Fruit fly (Drosophila melanogaster) whole organism, embryonic: Measurements from ENCODE around the gene CG11309.
A peak's percentile ranks its signal among the peaks of the same experiment; 100 is the strongest.

Source experiments
- Aef1 ChIP-seq: fragments of 200-800 bp; sonication (Bioruptor generic); IDR thresholded peaks from 3 replicates; pipeline ENCODE4 v1.3.6; 2022; ENCODE audit warnings: missing biosample characterization, missing genetic modification characterization
- Atf3 ChIP-seq: fragments of 200-800 bp; sonication (Bioruptor generic); optimal IDR thresholded peaks from 3 replicates; lab custom pipeline; 2016; ENCODE audit warnings: missing biosample characterization, missing genetic modification characterization
- CG11695 ChIP-seq: fragments of 200-800 bp; sonication (Bioruptor generic); IDR thresholded peaks from 3 replicates; pipeline ENCODE4 v1.3.6; 2022; ENCODE audit warnings: missing biosample characterization, missing genetic modification characterization
- CG13287 ChIP-seq: fragments of 200-800 bp; sonication (Bioruptor generic); IDR thresholded peaks from 2 replicates; pipeline ENCODE4 v1.3.6; 2022; ENCODE audit warnings: missing biosample characterization, missing genetic modification characterization; ENCODE audit not compliant: partially characterized antibody
- CG1647 ChIP-seq: fragments of 200-800 bp; sonication (Bioruptor generic); optimal IDR thresholded peaks from 3 replicates; lab custom pipeline; 2016; ENCODE audit warnings: missing biosample characterization, missing genetic modification characterization
- CG18599 ChIP-seq: fragments of 200-800 bp; sonication (Bioruptor generic); optimal IDR thresholded peaks from 3 replicates; lab custom pipeline; 2017; ENCODE audit warnings: missing biosample characterization, missing genetic modification characterization, mild to moderate bottlenecking, moderate library complexity, missing genetic modification reagents
- CG18619 ChIP-seq: fragments of 200-800 bp; sonication (Bioruptor generic); optimal IDR thresholded peaks from 3 replicates; lab custom pipeline; 2017; ENCODE audit warnings: missing biosample characterization, mild to moderate bottlenecking, missing genetic modification characterization
- CG2116 ChIP-seq: fragments of 200-800 bp; sonication (Bioruptor generic); optimal IDR thresholded peaks from 3 replicates; lab custom pipeline; 2018; ENCODE audit warnings: missing biosample characterization, mild to moderate bottlenecking, missing genetic modification characterization
- CG33557 ChIP-seq: fragments of 200-800 bp; sonication (Bioruptor generic); optimal IDR thresholded peaks from 2 replicates; lab custom pipeline; 2019; ENCODE audit warnings: missing biosample characterization, mild to moderate bottlenecking, missing genetic modification characterization, moderate library complexity
- CG4707 ChIP-seq: fragments of 200-800 bp; sonication (Bioruptor generic); optimal IDR thresholded peaks from 2 replicates; lab custom pipeline; 2018; ENCODE audit warnings: missing biosample characterization, mild to moderate bottlenecking, missing genetic modification characterization, moderate library complexity
- CG5953 ChIP-seq: fragments of 200-800 bp; sonication (Bioruptor generic); IDR thresholded peaks from 2 replicates; pipeline ENCODE4 v1.3.6; 2022; ENCODE audit warnings: missing biosample characterization, missing genetic modification characterization
- CG6854 ChIP-seq: fragments of 200-800 bp; sonication (Bioruptor generic); optimal IDR thresholded peaks from 3 replicates; lab custom pipeline; 2017; ENCODE audit warnings: missing biosample characterization, mild to moderate bottlenecking, missing genetic modification characterization
- CG9215 ChIP-seq: fragments of 200-800 bp; sonication (Bioruptor generic); IDR thresholded peaks from 2 replicates; pipeline ENCODE4 v1.3.6; 2022; ENCODE audit warnings: missing biosample characterization, missing genetic modification characterization
- CG9437 ChIP-seq: fragments of 200-800 bp; sonication (Bioruptor generic); optimal IDR thresholded peaks from 2 replicates; lab custom pipeline; 2018; ENCODE audit warnings: missing biosample characterization, mild to moderate bottlenecking, missing genetic modification characterization
- D19B ChIP-seq: fragments of 200-800 bp; sonication (Bioruptor generic); optimal IDR thresholded peaks from 2 replicates; lab custom pipeline; 2017; ENCODE audit warnings: missing biosample characterization, mild to moderate bottlenecking, missing genetic modification characterization
- HHEX ChIP-seq: fragments of 200-800 bp; sonication (Bioruptor generic); optimal IDR thresholded peaks from 3 replicates; lab custom pipeline; 2017; ENCODE audit warnings: missing biosample characterization, mild to moderate bottlenecking, missing genetic modification characterization, missing genetic modification reagents
- Hmx ChIP-seq: fragments of 200-800 bp; sonication (Bioruptor generic); optimal IDR thresholded peaks from 2 replicates; lab custom pipeline; 2016; ENCODE audit warnings: missing biosample characterization, missing genetic modification characterization
- Hr39 ChIP-seq: fragments of >200 bp; optimal IDR thresholded peaks from 2 replicates; lab custom pipeline; 2017
- MBD-R2 ChIP-seq: fragments of 200-800 bp; sonication (Bioruptor generic); IDR thresholded peaks from 2 replicates; pipeline ENCODE4 v1.3.6; 2022; ENCODE audit warnings: missing biosample characterization, missing genetic modification characterization
- NC2β ChIP-seq: fragments of 200-800 bp; sonication (Bioruptor generic); optimal IDR thresholded peaks from 2 replicates; lab custom pipeline; 2016; ENCODE audit warnings: missing biosample characterization, missing genetic modification characterization
- Nf-YA ChIP-seq: fragments of 200-800 bp; sonication (Bioruptor generic); IDR thresholded peaks from 2 replicates; pipeline ENCODE4 v1.3.6; 2022; ENCODE audit warnings: missing biosample characterization, missing genetic modification characterization
- Nf-YB ChIP-seq: fragments of 200-800 bp; sonication (Bioruptor generic); optimal IDR thresholded peaks from 3 replicates; lab custom pipeline; 2019; ENCODE audit warnings: missing biosample characterization, mild to moderate bottlenecking, missing genetic modification characterization, moderate library complexity
- Oli ChIP-seq: fragments of 200-800 bp; sonication (Bioruptor generic); optimal IDR thresholded peaks from 2 replicates; lab custom pipeline; 2018; ENCODE audit warnings: missing biosample characterization, mild to moderate bottlenecking, missing genetic modification characterization, moderate library complexity
- Opbp ChIP-seq: fragments of 200-800 bp; sonication (Bioruptor generic); IDR thresholded peaks from 3 replicates; pipeline ENCODE4 v1.3.6; 2022; ENCODE audit warnings: missing biosample characterization, missing genetic modification characterization; ENCODE audit not compliant: partially characterized antibody
- PHDP ChIP-seq: fragments of 200-800 bp; sonication (Bioruptor generic); optimal IDR thresholded peaks from 3 replicates; lab custom pipeline; 2018; ENCODE audit warnings: missing biosample characterization, mild to moderate bottlenecking, missing genetic modification characterization, moderate library complexity
- Stat92E ChIP-seq, 3 experiments: fragments of >200 bp in 2 of 3; fragments of 200-800 bp in 1 of 3; sonication (Bioruptor generic) in 1 of 3; optimal IDR thresholded peaks; 2 replicates each; lab custom pipeline; 2017 to 2019; ENCODE audit warnings: missing biosample characterization in 3 of 3, missing genetic modification characterization in 3 of 3, mild to moderate bottlenecking in 1 of 3, moderate library complexity in 1 of 3
- ato ChIP-seq: fragments of 200-800 bp; sonication (Bioruptor generic); IDR thresholded peaks from 2 replicates; pipeline ENCODE4 v1.3.6; 2022; ENCODE audit warnings: missing biosample characterization, missing genetic modification characterization; ENCODE audit not compliant: partially characterized antibody
- az2 ChIP-seq: fragments of 200-800 bp; sonication (Bioruptor generic); optimal IDR thresholded peaks from 3 replicates; lab custom pipeline; 2016; ENCODE audit warnings: missing biosample characterization, missing genetic modification characterization
- bbx ChIP-seq: fragments of 200-800 bp; sonication (Bioruptor generic); IDR thresholded peaks from 2 replicates; pipeline ENCODE4 v1.3.6; 2022; ENCODE audit warnings: missing biosample characterization, missing genetic modification characterization; ENCODE audit not compliant: partially characterized antibody
- bcd ChIP-seq: fragments of 200-800 bp; sonication (Bioruptor generic); optimal IDR thresholded peaks from 2 replicates; lab custom pipeline; 2017; ENCODE audit warnings: missing biosample characterization, mild to moderate bottlenecking, missing genetic modification characterization
- bigmax ChIP-seq: fragments of 200-800 bp; sonication (Bioruptor generic); optimal IDR thresholded peaks from 2 replicates; lab custom pipeline; 2018; ENCODE audit warnings: missing biosample characterization, mild to moderate bottlenecking, missing genetic modification characterization
- chinmo ChIP-seq: fragments of 200-800 bp; sonication (Bioruptor generic); IDR thresholded peaks from 4 replicates; pipeline ENCODE4 v1.3.6; 2022; ENCODE audit warnings: missing biosample characterization, missing genetic modification characterization; ENCODE audit not compliant: partially characterized antibody
- disco-r ChIP-seq: fragments of 200-800 bp; sonication (Bioruptor generic); optimal IDR thresholded peaks from 2 replicates; lab custom pipeline; 2016; ENCODE audit warnings: missing biosample characterization, missing genetic modification characterization
- eyg ChIP-seq: fragments of 200-800 bp; sonication (Bioruptor generic); optimal IDR thresholded peaks from 3 replicates; lab custom pipeline; 2016; ENCODE audit warnings: missing biosample characterization, missing genetic modification characterization
- gce ChIP-seq: fragments of 200-800 bp; sonication (Bioruptor generic); IDR thresholded peaks from 3 replicates; pipeline ENCODE4 v1.3.6; 2022; ENCODE audit warnings: missing biosample characterization, missing genetic modification characterization
- gsb ChIP-seq: fragments of 200-800 bp; sonication (Bioruptor generic); IDR thresholded peaks from 2 replicates; pipeline ENCODE4 v1.3.6; 2022; ENCODE audit warnings: missing biosample characterization, missing genetic modification characterization
- her ChIP-seq: fragments of 200-800 bp; sonication (Bioruptor generic); optimal IDR thresholded peaks from 2 replicates; lab custom pipeline; 2016; ENCODE audit warnings: missing biosample characterization, missing genetic modification characterization
- inv ChIP-seq: fragments of 200-800 bp; sonication (Bioruptor generic); IDR thresholded peaks from 2 replicates; pipeline ENCODE4 v1.3.6; 2022; ENCODE audit warnings: missing biosample characterization, missing genetic modification characterization; ENCODE audit not compliant: partially characterized antibody
- lov ChIP-seq, 2 experiments: fragments of 200-800 bp in 1 of 2; fragments of >200 bp in 1 of 2; sonication (Bioruptor generic) in 1 of 2; IDR thresholded peaks in 1 of 2; optimal IDR thresholded peaks in 1 of 2; 2 replicates in 1 of 2; 3 replicates in 1 of 2; pipeline versions ENCODE4 v1.3.6 to Lab custom; 2017 to 2022; ENCODE audit warnings: missing biosample characterization in 1 of 2, missing genetic modification characterization in 1 of 2
- nerfin-1 ChIP-seq: fragments of 200-800 bp; sonication (Bioruptor generic); optimal IDR thresholded peaks from 3 replicates; lab custom pipeline; 2019; ENCODE audit warnings: missing biosample characterization, mild to moderate bottlenecking, missing genetic modification characterization, moderate library complexity
- onecut ChIP-seq: fragments of 200-800 bp; sonication (Bioruptor generic); IDR thresholded peaks from 2 replicates; pipeline ENCODE4 v1.3.6; 2022; ENCODE audit warnings: missing biosample characterization, missing genetic modification characterization
- org-1 ChIP-seq: fragments of 200-800 bp; sonication (Bioruptor generic); optimal IDR thresholded peaks from 2 replicates; lab custom pipeline; 2017; ENCODE audit warnings: missing biosample characterization, missing genetic modification characterization
- slbo ChIP-seq: fragments of 200-800 bp; sonication (Bioruptor generic); IDR thresholded peaks from 2 replicates; pipeline ENCODE4 v1.3.6; 2022; ENCODE audit warnings: missing biosample characterization, missing genetic modification characterization
- stc ChIP-seq: fragments of 200-800 bp; sonication (Bioruptor generic); IDR thresholded peaks from 2 replicates; pipeline ENCODE4 v1.3.6; 2022; ENCODE audit warnings: missing biosample characterization, missing genetic modification characterization
- tio ChIP-seq: fragments of 200-800 bp; sonication (Bioruptor generic); optimal IDR thresholded peaks from 2 replicates; lab custom pipeline; 2017; ENCODE audit warnings: missing biosample characterization, missing genetic modification characterization, inconsistent platforms
- tx ChIP-seq: fragments of 200-800 bp; sonication (Bioruptor generic); optimal IDR thresholded peaks from 2 replicates; lab custom pipeline; 2016; ENCODE audit warnings: missing biosample characterization, missing genetic modification characterization
- zf30C ChIP-seq: fragments of 200-800 bp; sonication (Bioruptor generic); optimal IDR thresholded peaks from 3 replicates; lab custom pipeline; 2018; ENCODE audit warnings: missing biosample characterization, mild to moderate bottlenecking, missing genetic modification characterization
- zfh2 ChIP-seq: fragments of 200-800 bp; sonication (Bioruptor generic); optimal IDR thresholded peaks from 2 replicates; lab custom pipeline; 2016; ENCODE audit warnings: missing biosample characterization, missing genetic modification characterization

The CG11309 gene

dm6 chr3L:21279876-21280566 is 24.4 kb downstream of the CG11309 start, which contains the start of gene AcCoAS (continued):
- TF ChIP-seq bbx (GFP tag; lab: Robert Waterston, UW), result peak; percentile 30; the same call in 1 of the 2 replicates
- TF ChIP-seq CG5953 (GFP tag; lab: Robert Waterston, UW), result no peak
- TF ChIP-seq Oli (tag; lab: Kevin White, UChicago), result no peak
- TF ChIP-seq zf30C, result no peak
- no peak for TF ChIP-seq ato (GFP tag; lab: Robert Waterston, UW)
- no peak for TF ChIP-seq Aef1
- peak; percentile 81; the same call in 2 of the 4 replicates for TF ChIP-seq chinmo (GFP tag; lab: Robert Waterston, UW)
- no peak for TF ChIP-seq eyg (GFP tag; lab: Kevin White, UChicago)
- no peak for TF ChIP-seq lov (optimal IDR thresholded peaks at IDR 0.05; lab: Kevin White, UChicago)
- TF ChIP-seq lov (GFP tag; IDR thresholded peaks at IDR 0.05; lab: Robert Waterston, UW), result 0 out of 3 replicates have a peak, but pooled peaks have one; percentile 51
- TF ChIP-seq CG2116 (GFP tag; lab: Kevin White, UChicago), result no peak
- TF ChIP-seq bcd, result peak; percentile 13
- no peak for TF ChIP-seq HHEX (GFP tag; lab: Kevin White, UChicago)
- TF ChIP-seq stc (GFP tag; lab: Robert Waterston, UW), result 0 out of 2 replicates have a peak, but pooled peaks have one; percentile 35
- TF ChIP-seq CG13287 (GFP tag; lab: Robert Waterston, UW), result peak; percentile 44; the same call in 1 of the 2 replicates
- TF ChIP-seq NC2β (GFP tag; lab: Kevin White, UChicago), result no peak
- no peak for TF ChIP-seq Atf3
- peak; percentile 8 for TF ChIP-seq tx (GFP tag; lab: Kevin White, UChicago)
- peak; percentile 54 for TF ChIP-seq zfh2
- TF ChIP-seq slbo (GFP tag; lab: Robert Waterston, UW), result 0 out of 2 replicates have a peak, but pooled peaks have one; percentile 19
- peak; percentile 16 for TF ChIP-seq PHDP (tag; lab: Kevin White, UChicago)
- TF ChIP-seq onecut, result no peak
- no peak for TF ChIP-seq Hmx (GFP tag; lab: Kevin White, UChicago)
- TF ChIP-seq her (GFP tag; lab: Kevin White, UChicago), result peak; percentile 36
- TF ChIP-seq Stat92E (GFP tag; optimal IDR thresholded peaks at IDR 0.05; lab: Kevin White, UChicago), result no peak
- TF ChIP-seq Nf-YA (GFP tag; lab: Robert Waterston, UW), result no peak
- TF ChIP-seq Nf-YB (GFP tag; lab: Kevin White, UChicago), result no peak
- no peak for TF ChIP-seq Opbp (GFP tag; lab: Robert Waterston, UW)
- peak; percentile 81 for TF ChIP-seq CG18599 (GFP tag; lab: Kevin White, UChicago)
- TF ChIP-seq tio (GFP tag; lab: Kevin White, UChicago), result no peak
- TF ChIP-seq gsb, result no peak
- TF ChIP-seq nerfin-1 (tag; lab: Kevin White, UChicago), result no peak
- no peak for TF ChIP-seq inv (GFP tag; lab: Robert Waterston, UW)
- no peak for TF ChIP-seq bigmax (GFP tag; lab: Kevin White, UChicago)
- no peak for TF ChIP-seq CG4707 (GFP tag; lab: Kevin White, UChicago)
- no peak for TF ChIP-seq D19B (GFP tag; lab: Kevin White, UChicago)
- no peak for TF ChIP-seq Hr39 (lab: Kevin White, UChicago)
- no peak for TF ChIP-seq CG1647 (GFP tag; lab: Kevin White, UChicago)
- TF ChIP-seq CG18619 (GFP tag; lab: Kevin White, UChicago), result no peak
- TF ChIP-seq MBD-R2 (GFP tag; lab: Robert Waterston, UW), result no peak; the same call in 1 of the 2 replicates
- TF ChIP-seq CG6854 (GFP tag; lab: Kevin White, UChicago), result peak; percentile 4
- no peak for TF ChIP-seq CG9215
- no peak for TF ChIP-seq az2 (GFP tag; lab: Kevin White, UChicago)
- TF ChIP-seq CG9437 (GFP tag; lab: Kevin White, UChicago), result no peak
- TF ChIP-seq CG11695 (GFP tag; lab: Robert Waterston, UW), result 0 out of 3 replicates have a peak, but pooled peaks have one; percentile 29
- TF ChIP-seq org-1, result peak; percentile 5
- no peak for TF ChIP-seq gce (GFP tag; lab: Robert Waterston, UW)
- TF ChIP-seq CG33557 (GFP tag; lab: Kevin White, UChicago), result no peak
- no peak for TF ChIP-seq disco-r (GFP tag; lab: Kevin White, UChicago)
